Worm (Caenorhabditis elegans) whole organism, L1 larva: ENCODE data around the gene pud-1.2.

Experiments
- C34B4.2 ChIP-seq: sonication (generic microtip); optimal IDR thresholded peaks from 2 replicates; lab custom pipeline; 2017; ENCODE audit warnings: mild to moderate bottlenecking, missing genetic modification characterization, missing compliant biosample characterization
- aha-1 ChIP-seq: fragments of 150-350 bp; optimal IDR thresholded peaks from 2 replicates; lab custom pipeline; 2014; ENCODE audit warnings: missing biosample characterization, missing genetic modification characterization
- aly-2 ChIP-seq: fragments of 150-350 bp; optimal IDR thresholded peaks from 2 replicates; lab custom pipeline; 2014; ENCODE audit warnings: missing biosample characterization, missing genetic modification characterization
- ama-1 ChIP-seq: fragments of 150-350 bp; optimal IDR thresholded peaks from 2 replicates; lab custom pipeline; 2014
- ceh-63 ChIP-seq: fragments of 200-800 bp; sonication (Bioruptor generic); optimal IDR thresholded peaks from 2 replicates; lab custom pipeline; 2018; ENCODE audit warnings: mild to moderate bottlenecking, missing genetic modification characterization, missing compliant biosample characterization
- ceh-8 ChIP-seq: fragments of 200-800 bp; sonication (Bioruptor generic); optimal IDR thresholded peaks from 2 replicates; lab custom pipeline; 2018; ENCODE audit warnings: mild to moderate bottlenecking, missing genetic modification characterization, moderate library complexity, missing compliant biosample characterization
- ces-1 ChIP-seq: fragments of 150-350 bp; optimal IDR thresholded peaks from 2 replicates; lab custom pipeline; 2014; ENCODE audit warnings: missing biosample characterization, missing genetic modification reagents, missing genetic modification characterization
- dpl-1 ChIP-seq, 3 experiments: fragments of 150-350 bp in 2 of 3; sonication (generic microtip) in 1 of 3; optimal IDR thresholded peaks; 2 replicates each; lab custom pipeline; 2014 to 2017; ENCODE audit warnings: missing biosample characterization in 3 of 3, missing genetic modification characterization in 3 of 3, missing genetic modification reagents in 3 of 3
- dsc-1 ChIP-seq: sonication (generic microtip); optimal IDR thresholded peaks from 2 replicates; lab custom pipeline; 2016; ENCODE audit warnings: mild to moderate bottlenecking, missing genetic modification characterization, missing compliant biosample characterization
- efl-1 ChIP-seq, 4 experiments: fragments of 150-350 bp; optimal IDR thresholded peaks in 3 of 4; peaks in 1 of 4; 1 replicate in 1 of 4; 2 replicates in 3 of 4; lab custom pipeline; 2014; ENCODE audit warnings: missing biosample characterization in 2 of 4, missing genetic modification characterization in 2 of 4, missing genetic modification reagents in 2 of 4
- efl-3 ChIP-seq: fragments of 200-800 bp; sonication (Bioruptor generic); optimal IDR thresholded peaks from 2 replicates; lab custom pipeline; 2018; ENCODE audit warnings: mild to moderate bottlenecking, missing genetic modification characterization, missing compliant biosample characterization
- egl-27 ChIP-seq, 2 experiments: fragments of 150-350 bp in 1 of 2; sonication (generic microtip); optimal IDR thresholded peaks; 3 replicates each; lab custom pipeline; 2017 to 2018; ENCODE audit warnings: missing biosample characterization in 2 of 2, missing genetic modification characterization in 2 of 2, missing genetic modification reagents in 2 of 2
- elt-2 ChIP-seq: sonication (generic microtip); optimal IDR thresholded peaks from 2 replicates; lab custom pipeline; 2016; ENCODE audit warnings: missing genetic modification characterization, mild to moderate bottlenecking, inconsistent platforms, missing compliant biosample characterization, missing genetic modification reagents
- ets-5 ChIP-seq: fragments of 200-800 bp; sonication (Bioruptor generic); IDR thresholded peaks from 2 replicates; pipeline ENCODE4 v1.3.6; 2022; ENCODE audit warnings: missing genetic modification characterization, missing compliant biosample characterization
- fkh-4 ChIP-seq: sonication (generic microtip); optimal IDR thresholded peaks from 2 replicates; lab custom pipeline; 2016; ENCODE audit warnings: missing compliant biosample characterization, missing genetic modification characterization, borderline replicate concordance
- grh-1 ChIP-seq: fragments of 200-800 bp; sonication (Bioruptor generic); IDR thresholded peaks from 2 replicates; pipeline ENCODE4 v1.3.6; 2022; ENCODE audit warnings: missing genetic modification reagents, missing genetic modification characterization, missing compliant biosample characterization
- hlh-17 ChIP-seq: fragments of 200-800 bp; sonication (Bioruptor generic); optimal IDR thresholded peaks from 2 replicates; lab custom pipeline; 2018; ENCODE audit warnings: missing genetic modification characterization, mild to moderate bottlenecking, missing compliant biosample characterization, moderate library complexity, borderline replicate concordance
- hpl-2 ChIP-seq: fragments of 150-350 bp; optimal IDR thresholded peaks from 2 replicates; lab custom pipeline; 2014; ENCODE audit warnings: missing biosample characterization, missing genetic modification reagents, missing genetic modification characterization
- irx-1 ChIP-seq: sonication (generic microtip); optimal IDR thresholded peaks from 2 replicates; lab custom pipeline; 2016; ENCODE audit warnings: missing genetic modification characterization, missing compliant biosample characterization
- jun-1 ChIP-seq: fragments of 150-350 bp; optimal IDR thresholded peaks from 2 replicates; lab custom pipeline; 2014; ENCODE audit warnings: missing biosample characterization, missing genetic modification reagents, missing genetic modification characterization
- lin-13 ChIP-seq: fragments of 150-350 bp; optimal IDR thresholded peaks from 2 replicates; lab custom pipeline; 2014; ENCODE audit warnings: missing biosample characterization, missing genetic modification reagents, missing genetic modification characterization
- lin-14 ChIP-seq: fragments of 200-800 bp; sonication (Bioruptor generic); optimal IDR thresholded peaks from 2 replicates; lab custom pipeline; 2018; ENCODE audit warnings: mild to moderate bottlenecking, missing genetic modification characterization, moderate library complexity, missing compliant biosample characterization
- lin-15B ChIP-seq: fragments of 150-350 bp; sonication (generic microtip); optimal IDR thresholded peaks from 3 replicates; lab custom pipeline; 2014; ENCODE audit warnings: missing biosample characterization, missing genetic modification characterization
- lin-35 ChIP-seq, 2 experiments: fragments of 150-350 bp; optimal IDR thresholded peaks; 2 replicates each; lab custom pipeline; 2014; ENCODE audit warnings: missing biosample characterization in 2 of 2, missing genetic modification characterization in 2 of 2, missing genetic modification reagents in 2 of 2
- mep-1 ChIP-seq: fragments of 150-350 bp; optimal IDR thresholded peaks from 2 replicates; lab custom pipeline; 2014; ENCODE audit warnings: missing biosample characterization, missing genetic modification characterization
- nhr-11 ChIP-seq: fragments of 150-350 bp; optimal IDR thresholded peaks from 2 replicates; lab custom pipeline; 2014; ENCODE audit warnings: missing biosample characterization, missing genetic modification characterization
- nhr-20 ChIP-seq: sonication (generic microtip); optimal IDR thresholded peaks from 2 replicates; lab custom pipeline; 2016; ENCODE audit warnings: mild to moderate bottlenecking, missing genetic modification characterization, missing compliant biosample characterization
- nhr-237 ChIP-seq: fragments of 150-350 bp; optimal IDR thresholded peaks from 2 replicates; lab custom pipeline; 2014; ENCODE audit warnings: missing biosample characterization, missing genetic modification characterization
- nhr-28 ChIP-seq: fragments of 150-350 bp; optimal IDR thresholded peaks from 2 replicates; lab custom pipeline; 2014; ENCODE audit warnings: missing biosample characterization, missing genetic modification characterization
- nhr-71 ChIP-seq: sonication (generic microtip); optimal IDR thresholded peaks from 2 replicates; lab custom pipeline; 2016; ENCODE audit warnings: mild to moderate bottlenecking, missing genetic modification characterization, moderate library complexity, missing compliant biosample characterization
- nhr-76 ChIP-seq: sonication (generic microtip); optimal IDR thresholded peaks from 2 replicates; lab custom pipeline; 2017; ENCODE audit warnings: missing biosample characterization, missing genetic modification characterization
- nhr-84 ChIP-seq: sonication (generic microtip); optimal IDR thresholded peaks from 2 replicates; lab custom pipeline; 2017; ENCODE audit warnings: missing biosample characterization, missing genetic modification characterization
- nhr-90 ChIP-seq: sonication (generic microtip); optimal IDR thresholded peaks from 2 replicates; lab custom pipeline; 2016; ENCODE audit warnings: mild to moderate bottlenecking, missing genetic modification characterization, missing compliant biosample characterization; ENCODE audit not compliant: poor library complexity
- pax-3 ChIP-seq: fragments of 200-800 bp; sonication (Bioruptor generic); optimal IDR thresholded peaks from 2 replicates; lab custom pipeline; 2018; ENCODE audit warnings: mild to moderate bottlenecking, missing genetic modification characterization, moderate library complexity, missing compliant biosample characterization
- skn-1 ChIP-seq: fragments of 150-350 bp; optimal IDR thresholded peaks from 2 replicates; lab custom pipeline; 2014; ENCODE audit warnings: missing biosample characterization, missing genetic modification characterization
- snpc-4 ChIP-seq: fragments of 150-350 bp; optimal IDR thresholded peaks from 2 replicates; lab custom pipeline; 2014; ENCODE audit warnings: missing biosample characterization, missing genetic modification characterization
- snu-23 ChIP-seq: sonication (generic microtip); optimal IDR thresholded peaks from 2 replicates; lab custom pipeline; 2016; ENCODE audit warnings: missing genetic modification characterization, missing compliant biosample characterization
- sox-4 ChIP-seq: sonication (generic microtip); optimal IDR thresholded peaks from 2 replicates; lab custom pipeline; 2016; ENCODE audit warnings: missing genetic modification characterization, missing compliant biosample characterization
- tbx-2 ChIP-seq: sonication (generic microtip); optimal IDR thresholded peaks from 2 replicates; lab custom pipeline; 2016; ENCODE audit warnings: missing genetic modification characterization, missing compliant biosample characterization
- tlp-1 ChIP-seq: fragments of 150-350 bp; optimal IDR thresholded peaks from 2 replicates; lab custom pipeline; 2014; ENCODE audit warnings: missing biosample characterization, missing genetic modification characterization
- unc-86 ChIP-seq: sonication (generic microtip); optimal IDR thresholded peaks from 2 replicates; lab custom pipeline; 2016; ENCODE audit warnings: missing genetic modification characterization, missing compliant biosample characterization
- unc-98 ChIP-seq: fragments of 200-800 bp; sonication (Bioruptor generic); IDR thresholded peaks from 2 replicates; pipeline ENCODE4 v1.3.6; 2022; ENCODE audit warnings: missing genetic modification characterization, missing compliant biosample characterization
- vab-15 ChIP-seq: sonication (generic microtip); optimal IDR thresholded peaks from 2 replicates; lab custom pipeline; 2017; ENCODE audit warnings: missing genotype, mild to moderate bottlenecking, missing genetic modification characterization, missing compliant biosample characterization
- zag-1 ChIP-seq: fragments of 150-350 bp; optimal IDR thresholded peaks from 2 replicates; lab custom pipeline; 2014; ENCODE audit warnings: missing biosample characterization, missing genetic modification characterization
- ztf-11 ChIP-seq, 2 experiments: sonication (generic microtip); optimal IDR thresholded peaks; 2 replicates each; lab custom pipeline; 2016 to 2017; ENCODE audit warnings: missing genetic modification characterization in 2 of 2, missing biosample characterization in 1 of 2, missing compliant biosample characterization in 1 of 2
- ztf-4 ChIP-seq: fragments of 150-350 bp; optimal IDR thresholded peaks from 2 replicates; lab custom pipeline; 2014; ENCODE audit warnings: missing biosample characterization, missing genetic modification characterization

The pud-1.2 gene

DNA sequence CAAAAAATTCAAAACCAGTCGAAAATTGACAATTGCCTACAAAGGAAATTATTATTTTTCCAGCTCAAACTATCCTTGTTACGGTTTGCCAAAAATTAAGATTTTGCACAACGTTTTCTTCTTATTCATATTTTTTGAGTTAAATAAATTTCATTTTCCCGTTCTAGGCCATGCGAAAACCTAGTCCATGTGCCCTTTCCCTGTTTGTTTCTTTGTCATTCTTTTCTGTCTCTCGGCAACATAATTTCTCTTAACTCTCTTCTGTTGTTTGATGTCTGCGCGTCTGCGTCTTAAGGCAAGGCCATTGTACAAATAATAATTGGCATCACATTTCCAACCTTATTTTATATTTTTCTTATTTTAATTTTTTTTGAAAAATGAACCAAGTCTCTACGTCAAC lies 40.9 kb downstream of the pud-1.2 start, which contains the start of gene nhr-228 (continued):
- no peak for TF ChIP-seq ces-1
- no peak for TF ChIP-seq vab-15 (tag; lab: Kevin White, UChicago)
- no peak for TF ChIP-seq nhr-28 (tag; lab: Kevin White, UChicago)
- TF ChIP-seq lin-13 (GFP tag; lab: Kevin White, UChicago) = no peak
- no peak for TF ChIP-seq unc-86
- TF ChIP-seq mep-1 = peak; percentile 64
- no peak for TF ChIP-seq dsc-1 (tag; lab: Kevin White, UChicago)
- TF ChIP-seq snpc-4 = no peak
- peak; percentile 60 to 63 for TF ChIP-seq efl-1 (optimal IDR thresholded peaks at IDR 0.05; lab: Kevin White, UChicago)
- peak; percentile 20 to 88 for TF ChIP-seq efl-1 (GFP tag; optimal IDR thresholded peaks at IDR 0.05 in 1 of 2; lab: Kevin White, UChicago)
- peak; percentile 89 for TF ChIP-seq skn-1 (tag; lab: Kevin White, UChicago)
- TF ChIP-seq lin-15B (tag; lab: Kevin White, UChicago) = no peak
- TF ChIP-seq irx-1 (tag; lab: Kevin White, UChicago) = peak; percentile 30
- no peak for TF ChIP-seq egl-27 (tag; optimal IDR thresholded peaks at IDR 0.05; lab: Kevin White, UChicago)
- no peak for TF ChIP-seq nhr-11
- TF ChIP-seq ztf-11 (tag; optimal IDR thresholded peaks at IDR 0.05; lab: Kevin White, UChicago) = no peak
- no peak for TF ChIP-seq ztf-4 (tag; lab: Kevin White, UChicago)
- TF ChIP-seq grh-1 (GFP tag; lab: Robert Waterston, UW) = no peak
- TF ChIP-seq jun-1 = no peak
- no peak for TF ChIP-seq nhr-84 (tag; lab: Kevin White, UChicago)
- TF ChIP-seq nhr-20 (tag; lab: Kevin White, UChicago) = peak; percentile 67
- no peak for TF ChIP-seq unc-98 (GFP tag; lab: Robert Waterston, UW)
- TF ChIP-seq hlh-17 = no peak
- no peak for TF ChIP-seq elt-2 (tag; lab: Kevin White, UChicago)
- no peak for TF ChIP-seq efl-3 (GFP tag; lab: Kevin White, UChicago)
- TF ChIP-seq aha-1 (tag; lab: Kevin White, UChicago) = no peak
- no peak for TF ChIP-seq nhr-237 (tag; lab: Kevin White, UChicago)
- TF ChIP-seq nhr-90 (tag; lab: Kevin White, UChicago) = peak; percentile 10
- TF ChIP-seq sox-4 (tag; lab: Kevin White, UChicago) = no peak
- no peak for TF ChIP-seq pax-3 (tag; lab: Kevin White, UChicago)
- TF ChIP-seq tbx-2 (tag; lab: Kevin White, UChicago) = peak; percentile 30

ce11 chrV:2278543-2278942 lies 43.8 kb downstream of the pud-1.2 start, which contains the start of gene fbxa-137:
TSS of gene fbxa-137 (plus strand) at chrV:2278816.
- TF ChIP-seq nhr-237 (tag; lab: Kevin White, UChicago) (no peak), lin-14 (peak; percentile 14)

DNA sequence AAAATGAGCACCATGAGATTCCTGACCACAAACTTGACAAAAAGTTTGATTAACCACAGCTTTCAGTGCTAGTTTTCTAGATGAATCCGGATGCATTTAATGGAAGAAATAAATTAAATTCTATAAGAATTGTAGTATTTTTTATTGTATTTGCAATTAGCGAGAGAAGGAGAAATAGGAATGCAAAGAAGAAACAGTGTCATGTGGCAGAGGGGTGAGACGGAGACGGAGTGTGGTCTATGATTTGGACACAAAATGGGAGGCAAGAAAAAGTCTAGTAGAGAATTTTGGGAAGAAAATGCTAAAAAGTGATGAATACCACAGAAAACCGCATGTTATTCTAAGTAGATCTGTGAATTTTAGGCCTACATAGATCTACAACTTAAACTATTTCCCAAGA lies 44.3 kb downstream of the pud-1.2 start, which contains the start of gene nhr-59:
Gene nhr-59 (minus strand): TSS at position 214 of the 400 bp plus-strand sequence.
- TF ChIP-seq zag-1 = no peak
- peak; percentile 15 for TF ChIP-seq aly-2 (tag; lab: Kevin White, UChicago)
- no peak for TF ChIP-seq elt-2 (tag; lab: Kevin White, UChicago)
- no peak for TF ChIP-seq skn-1 (tag; lab: Kevin White, UChicago)
- TF ChIP-seq ceh-8 (GFP tag; lab: Kevin White, UChicago) = no peak
- peak; percentile 22 for TF ChIP-seq nhr-71
- no peak for TF ChIP-seq egl-27 (tag; optimal IDR thresholded peaks at IDR 0.05; lab: Kevin White, UChicago)
- TF ChIP-seq hpl-2 (GFP tag; lab: Kevin White, UChicago) = no peak
- TF ChIP-seq snu-23 (GFP tag; lab: Kevin White, UChicago) = no peak
- no peak for TF ChIP-seq fkh-4
- no peak for TF ChIP-seq ztf-11 (tag; optimal IDR thresholded peaks at IDR 0.05; lab: Kevin White, UChicago)
- peak; percentile 53 for TF ChIP-seq nhr-20 (tag; lab: Kevin White, UChicago)
- TF ChIP-seq tbx-2 (tag; lab: Kevin White, UChicago) = no peak
- TF ChIP-seq aha-1 (tag; lab: Kevin White, UChicago) = no peak
- peak; percentile 0 for TF ChIP-seq mep-1
- TF ChIP-seq ztf-4 (tag; lab: Kevin White, UChicago) = no peak
- TF ChIP-seq nhr-90 (tag; lab: Kevin White, UChicago) = no peak
- no peak for TF ChIP-seq tlp-1
- no peak for TF ChIP-seq ceh-63
- no peak for TF ChIP-seq ets-5 (GFP tag; lab: Robert Waterston, UW)
- TF ChIP-seq nhr-11 = no peak
- TF ChIP-seq lin-35 (GFP tag; optimal IDR thresholded peaks at IDR 0.05; lab: Kevin White, UChicago) = peak in 1 of 2 experiments; percentile 56
- no peak for TF ChIP-seq ama-1
- TF ChIP-seq lin-14 = peak; percentile 68
- peak in 1 of 3 experiments; percentile 11 for TF ChIP-seq dpl-1 (GFP tag; optimal IDR thresholded peaks at IDR 0.05; lab: Kevin White, UChicago)
- TF ChIP-seq efl-1 (optimal IDR thresholded peaks at IDR 0.05; lab: Kevin White, UChicago) = peak in 1 of 2 experiments; percentile 7
- no peak for TF ChIP-seq efl-1 (GFP tag; optimal IDR thresholded peaks at IDR 0.05 in 1 of 2; lab: Kevin White, UChicago)
- TF ChIP-seq nhr-76 (tag; lab: Kevin White, UChicago) = no peak
- TF ChIP-seq sox-4 (tag; lab: Kevin White, UChicago) = no peak
- TF ChIP-seq C34B4.2 (tag; lab: Kevin White, UChicago) = no peak
- TF ChIP-seq nhr-237 (tag; lab: Kevin White, UChicago) = no peak
- no peak for TF ChIP-seq unc-98 (GFP tag; lab: Robert Waterston, UW)
